Worm (Caenorhabditis elegans): Measurements from ENCODE around the gene D1054.9.

ce11 chrV:10758658-10759057, 32.2 kb downstream of the D1054.9 start, which contains the start of gene F28H7.8:
- TF ChIP-seq fkh-10 (GFP tag; optimal IDR thresholded peaks at IDR 0.05): no peak
- no peak for TF ChIP-seq egl-27 (tag; optimal IDR thresholded peaks at IDR 0.05)
- no peak for TF ChIP-seq ama-1 (optimal IDR thresholded peaks at IDR 0.05)
- TF ChIP-seq aly-2 (tag; optimal IDR thresholded peaks at IDR 0.05): no peak
- TF ChIP-seq mep-1 (tag; optimal IDR thresholded peaks at IDR 0.05): no peak
- no peak for TF ChIP-seq F49E8.2 (tag; optimal IDR thresholded peaks at IDR 0.05; ENCODE audit: borderline replicate concordance)
- TF ChIP-seq daf-12 (tag; optimal IDR thresholded peaks at IDR 0.05): no peak
- TF ChIP-seq skn-1 (tag; optimal IDR thresholded peaks at IDR 0.05): no peak
- TF ChIP-seq pha-4 (GFP tag; IDR thresholded peaks at IDR 0.05): no peak
- no peak for TF ChIP-seq pha-4 (tag; optimal IDR thresholded peaks at IDR 0.05)
- no peak for TF ChIP-seq fos-1 (tag; optimal IDR thresholded peaks at IDR 0.05)
- no peak for TF ChIP-seq ceh-28 (tag; optimal IDR thresholded peaks at IDR 0.05)
- TF ChIP-seq hif-1 (tag; optimal IDR thresholded peaks at IDR 0.05): no peak
- no peak for TF ChIP-seq ceh-20 (GFP tag; IDR thresholded peaks at IDR 0.05)
